Worm (Caenorhabditis elegans) whole organism, mixed stage, embryonic: ENCODE measurements around the gene rpt-1.

Experiments
- M03D4.4 ChIP-seq: sonication (generic microtip); optimal IDR thresholded peaks from 2 replicates; lab custom pipeline; 2017; ENCODE audit warnings: mild to moderate bottlenecking, missing genetic modification characterization, missing compliant biosample characterization
- bed-3 ChIP-seq: fragments of 200-800 bp; sonication (Bioruptor generic); optimal IDR thresholded peaks from 3 replicates; lab custom pipeline; 2018; ENCODE audit warnings: mild to moderate bottlenecking, missing genetic modification characterization, moderate library complexity, missing compliant biosample characterization
- blmp-1 ChIP-seq: fragments of 150-350 bp; optimal IDR thresholded peaks from 2 replicates; lab custom pipeline; 2014; ENCODE audit warnings: missing biosample characterization, missing genetic modification characterization
- ceh-43 ChIP-seq: fragments of 200-800 bp; sonication (Bioruptor generic); optimal IDR thresholded peaks from 2 replicates; lab custom pipeline; 2018; ENCODE audit warnings: mild to moderate bottlenecking, missing genetic modification characterization, moderate library complexity, missing compliant biosample characterization
- ceh-83 ChIP-seq: fragments of 200-800 bp; sonication (Bioruptor generic); optimal IDR thresholded peaks from 2 replicates; lab custom pipeline; 2018; ENCODE audit warnings: mild to moderate bottlenecking, missing genetic modification characterization, missing compliant biosample characterization
- ces-1 ChIP-seq: fragments of 150-350 bp; optimal IDR thresholded peaks from 2 replicates; lab custom pipeline; 2014; ENCODE audit warnings: missing biosample characterization, missing genetic modification reagents, missing genetic modification characterization
- cnd-1 ChIP-seq: fragments of 200-800 bp; sonication (Bioruptor generic); optimal IDR thresholded peaks from 2 replicates; lab custom pipeline; 2018; ENCODE audit warnings: mild to moderate bottlenecking, missing genetic modification characterization, missing compliant biosample characterization
- elt-1 ChIP-seq: sonication (generic microtip); optimal IDR thresholded peaks from 2 replicates; lab custom pipeline; 2017; ENCODE audit warnings: missing genetic modification characterization, mild to moderate bottlenecking, missing compliant biosample characterization, antibody characterized with exemption, moderate library complexity, borderline replicate concordance; ENCODE audit not compliant: insufficient read depth
- elt-3 ChIP-seq: fragments of 150-350 bp; optimal IDR thresholded peaks from 2 replicates; lab custom pipeline; 2014; ENCODE audit warnings: missing biosample characterization, missing genetic modification characterization
- flh-1 ChIP-seq: fragments of 200-800 bp; sonication (Bioruptor generic); optimal IDR thresholded peaks from 2 replicates; lab custom pipeline; 2018; ENCODE audit warnings: mild to moderate bottlenecking, missing genetic modification characterization, moderate library complexity, missing compliant biosample characterization
- ham-2 ChIP-seq: fragments of 200-800 bp; sonication (Bioruptor generic); optimal IDR thresholded peaks from 2 replicates; lab custom pipeline; 2018; ENCODE audit warnings: mild to moderate bottlenecking, missing genetic modification characterization, missing compliant biosample characterization
- hlh-1 ChIP-seq: fragments of 150-350 bp; optimal IDR thresholded peaks from 2 replicates; lab custom pipeline; 2014; ENCODE audit warnings: missing biosample characterization, missing genetic modification reagents, missing genetic modification characterization
- lin-13 ChIP-seq: fragments of 150-350 bp; optimal IDR thresholded peaks from 2 replicates; lab custom pipeline; 2014; ENCODE audit warnings: missing biosample characterization, missing genetic modification characterization
- lin-32 ChIP-seq: fragments of 200-800 bp; sonication (Bioruptor generic); optimal IDR thresholded peaks from 2 replicates; lab custom pipeline; 2018; ENCODE audit warnings: mild to moderate bottlenecking, missing genetic modification characterization, missing compliant biosample characterization
- lsy-2 ChIP-seq: fragments of 150-350 bp; optimal IDR thresholded peaks from 2 replicates; lab custom pipeline; 2014; ENCODE audit warnings: missing biosample characterization, missing genetic modification characterization
- mab-5 ChIP-seq: fragments of 150-350 bp; optimal IDR thresholded peaks from 2 replicates; lab custom pipeline; 2014; ENCODE audit warnings: missing biosample characterization, missing genetic modification characterization
- mep-1 ChIP-seq: fragments of 150-350 bp; optimal IDR thresholded peaks from 2 replicates; lab custom pipeline; 2017; ENCODE audit warnings: missing biosample characterization, missing genetic modification reagents, missing genetic modification characterization, inconsistent platforms
- mls-2 ChIP-seq: sonication (generic microtip); optimal IDR thresholded peaks from 2 replicates; lab custom pipeline; 2016; ENCODE audit warnings: mild to moderate bottlenecking, missing genetic modification characterization, moderate library complexity, missing compliant biosample characterization
- nhr-12 ChIP-seq: fragments of 150-350 bp; optimal IDR thresholded peaks from 2 replicates; lab custom pipeline; 2014; ENCODE audit warnings: missing biosample characterization, missing genetic modification characterization
- nhr-2 ChIP-seq: fragments of 150-350 bp; optimal IDR thresholded peaks from 2 replicates; lab custom pipeline; 2014; ENCODE audit warnings: missing biosample characterization, missing genetic modification characterization
- nhr-237 ChIP-seq: fragments of 150-350 bp; optimal IDR thresholded peaks from 2 replicates; lab custom pipeline; 2014; ENCODE audit warnings: missing biosample characterization, missing genetic modification characterization
- nhr-28 ChIP-seq: fragments of 150-350 bp; optimal IDR thresholded peaks from 2 replicates; lab custom pipeline; 2014; ENCODE audit warnings: missing biosample characterization, missing genetic modification characterization
- nhr-76 ChIP-seq: sonication (generic microtip); optimal IDR thresholded peaks from 2 replicates; lab custom pipeline; 2017; ENCODE audit warnings: missing biosample characterization, missing genetic modification characterization
- pha-4 ChIP-seq: fragments of 150-350 bp; optimal IDR thresholded peaks from 2 replicates; lab custom pipeline; 2018; ENCODE audit warnings: missing biosample characterization, missing genetic modification reagents, missing genetic modification characterization
- sem-2 ChIP-seq: fragments of 200-800 bp; sonication (Bioruptor generic); optimal IDR thresholded peaks from 2 replicates; lab custom pipeline; 2018; ENCODE audit warnings: mild to moderate bottlenecking, missing genetic modification characterization, missing compliant biosample characterization
- snpc-4 ChIP-seq: fragments of 150-350 bp; optimal IDR thresholded peaks from 2 replicates; lab custom pipeline; 2014; ENCODE audit warnings: missing biosample characterization, missing genetic modification characterization
- sptf-1 ChIP-seq: sonication (generic microtip); optimal IDR thresholded peaks from 2 replicates; lab custom pipeline; 2017; ENCODE audit warnings: mild to moderate bottlenecking, missing genetic modification characterization, moderate library complexity, missing compliant biosample characterization
- tbx-8 ChIP-seq: fragments of 200-800 bp; sonication (Bioruptor generic); optimal IDR thresholded peaks from 2 replicates; lab custom pipeline; 2018; ENCODE audit warnings: mild to moderate bottlenecking, missing genetic modification characterization, moderate library complexity, missing compliant biosample characterization
- unc-120 ChIP-seq: sonication (generic microtip); optimal IDR thresholded peaks from 2 replicates; lab custom pipeline; 2017; ENCODE audit warnings: missing genetic modification characterization, missing compliant biosample characterization; ENCODE audit not compliant: poor library complexity, severe bottlenecking
- unc-62 ChIP-seq: fragments of 150-350 bp; optimal IDR thresholded peaks from 2 replicates; lab custom pipeline; 2014; ENCODE audit warnings: missing biosample characterization, missing genetic modification reagents, missing genetic modification characterization
- zip-8 ChIP-seq: fragments of 150-350 bp; optimal IDR thresholded peaks from 2 replicates; lab custom pipeline; 2014; ENCODE audit warnings: missing biosample characterization, missing genetic modification characterization
- ztf-11 ChIP-seq: fragments of 150-350 bp; optimal IDR thresholded peaks from 2 replicates; lab custom pipeline; 2014; ENCODE audit warnings: missing biosample characterization, missing genetic modification characterization

Gene rpt-1

ce11 chrV:11958343-11959291 is 23.6 kb downstream of the rpt-1 start, which contains the start of gene F58H1.5:
F58H1.5 (plus strand) TSS chrV:11958393.
- TF ChIP-seq unc-120 (tag; lab: Kevin White, UChicago): peak; percentile 54
- TF ChIP-seq ztf-11: no peak
- peak; percentile 1 for TF ChIP-seq unc-62 (GFP tag; lab: Kevin White, UChicago)
- peak; percentile 71 for TF ChIP-seq ces-1 (GFP tag; lab: Kevin White, UChicago)
- TF ChIP-seq cnd-1: no peak
- TF ChIP-seq hlh-1 (tag; lab: Kevin White, UChicago): peak; percentile 98
- peak; percentile 60 for TF ChIP-seq nhr-2 (tag; lab: Kevin White, UChicago)
- TF ChIP-seq elt-3 (tag; lab: Kevin White, UChicago): no peak
- TF ChIP-seq, all 35 proteins: peak for 5

DNA sequence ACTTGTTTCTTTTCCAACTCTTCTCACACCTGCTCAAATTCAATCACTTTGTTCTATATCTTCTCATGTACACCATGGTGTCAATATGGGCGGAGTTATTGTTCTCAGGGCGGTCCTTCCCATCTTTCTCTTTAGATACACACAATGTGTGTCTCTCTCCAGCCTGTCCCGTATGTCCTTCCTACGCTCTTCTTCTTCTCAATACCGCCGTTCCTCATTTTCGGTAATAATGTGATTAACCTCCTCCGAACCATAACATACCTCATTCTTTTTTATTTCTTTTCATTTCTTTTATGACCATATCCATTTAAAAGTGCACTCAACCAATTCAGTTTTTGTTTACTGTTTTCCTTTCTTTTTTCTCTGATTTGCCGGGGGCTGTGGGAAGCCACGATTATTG is 26.6 kb downstream of the rpt-1 start:
- TF ChIP-seq ham-2 (GFP tag; lab: Kevin White, UChicago) (peak; percentile 6), pha-4 (tag; lab: Kevin White, UChicago) (no peak), ces-1 (GFP tag; lab: Kevin White, UChicago) (peak; percentile 78)
- TF ChIP-seq, all 35 proteins: peak for 2

DNA sequence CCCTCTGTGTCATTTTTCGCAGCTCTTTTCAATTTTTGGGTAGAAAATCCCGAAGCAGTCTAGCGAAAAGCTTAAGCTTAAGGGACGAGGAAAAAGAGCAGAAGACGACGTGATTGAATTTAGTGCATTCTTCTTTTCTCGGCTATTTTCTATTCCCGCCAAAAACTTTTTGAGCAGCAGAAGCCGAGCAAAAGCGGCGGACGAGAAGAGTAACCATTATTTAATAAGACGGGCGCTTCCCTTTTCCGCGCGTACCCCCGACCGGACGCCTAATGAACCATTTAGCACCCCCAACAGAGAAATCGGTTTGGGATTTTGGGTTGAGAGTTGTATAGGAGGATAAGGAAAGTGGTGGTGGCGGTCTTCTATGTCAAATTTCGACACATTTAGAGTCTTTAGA is 28.6 kb downstream of the rpt-1 start:
- TF ChIP-seq nhr-76 (no peak), mep-1 (tag; lab: Kevin White, UChicago) (no peak), unc-120 (tag; lab: Kevin White, UChicago) (no peak), lsy-2 (tag; lab: Kevin White, UChicago) (no peak), ztf-11 (no peak), ceh-43 (GFP tag; lab: Kevin White, UChicago) (no peak), sem-2 (no peak), ces-1 (GFP tag; lab: Kevin White, UChicago) (peak; percentile 98), hlh-1 (tag; lab: Kevin White, UChicago) (no peak)

DNA sequence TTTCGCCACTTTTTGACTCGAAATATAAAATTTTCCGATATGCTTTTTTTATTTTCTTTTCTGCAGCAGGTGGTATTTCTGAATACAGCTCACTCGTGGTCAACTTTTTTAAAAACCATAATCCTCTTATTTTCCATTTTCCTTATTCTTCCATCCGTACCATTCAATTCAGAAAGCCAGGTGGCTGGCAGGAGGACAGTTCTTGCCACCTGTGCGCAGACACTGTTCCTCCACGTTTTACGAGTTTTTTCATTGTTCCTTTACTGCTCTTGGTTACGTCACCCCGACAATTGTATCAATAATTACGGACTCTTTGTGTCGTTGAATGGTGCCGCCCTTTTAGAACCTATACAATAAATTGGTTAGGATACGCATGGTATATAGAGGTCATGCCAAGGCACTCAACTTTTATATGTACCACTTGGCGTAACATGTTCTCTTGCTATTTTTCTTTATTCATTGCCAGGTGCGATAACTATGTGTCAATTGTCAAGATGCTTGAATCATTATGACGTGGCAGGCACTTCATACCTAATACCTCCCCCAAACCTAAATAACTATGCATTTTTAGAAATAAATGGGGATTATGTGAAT is 29.2 kb downstream of the rpt-1 start:
- TF ChIP-seq zip-8 (peak; percentile 54), cnd-1 (peak; percentile 7), elt-3 (tag; lab: Kevin White, UChicago) (no peak), lin-32 (peak; percentile 94), ztf-11 (no peak), nhr-2 (tag; lab: Kevin White, UChicago) (peak; percentile 96), ceh-83 (no peak)

- TF ChIP-seq bed-3 (GFP tag; lab: Kevin White, UChicago) (no peak), hlh-1 (tag; lab: Kevin White, UChicago) (no peak), tbx-8 (no peak), unc-62 (GFP tag; lab: Kevin White, UChicago) (no peak), mls-2 (tag; lab: Kevin White, UChicago) (no peak), M03D4.4 (no peak), blmp-1 (tag; lab: Kevin White, UChicago) (no peak), nhr-28 (tag; lab: Kevin White, UChicago) (no peak), ham-2 (GFP tag; lab: Kevin White, UChicago) (no peak), mep-1 (tag; lab: Kevin White, UChicago) (no peak), lin-13 (tag; lab: Kevin White, UChicago) (no peak), elt-3 (tag; lab: Kevin White, UChicago) (no peak)
Observed at ce11 chrV:11951227-11951626, 31.0 kb downstream of the rpt-1 start.

DNA sequence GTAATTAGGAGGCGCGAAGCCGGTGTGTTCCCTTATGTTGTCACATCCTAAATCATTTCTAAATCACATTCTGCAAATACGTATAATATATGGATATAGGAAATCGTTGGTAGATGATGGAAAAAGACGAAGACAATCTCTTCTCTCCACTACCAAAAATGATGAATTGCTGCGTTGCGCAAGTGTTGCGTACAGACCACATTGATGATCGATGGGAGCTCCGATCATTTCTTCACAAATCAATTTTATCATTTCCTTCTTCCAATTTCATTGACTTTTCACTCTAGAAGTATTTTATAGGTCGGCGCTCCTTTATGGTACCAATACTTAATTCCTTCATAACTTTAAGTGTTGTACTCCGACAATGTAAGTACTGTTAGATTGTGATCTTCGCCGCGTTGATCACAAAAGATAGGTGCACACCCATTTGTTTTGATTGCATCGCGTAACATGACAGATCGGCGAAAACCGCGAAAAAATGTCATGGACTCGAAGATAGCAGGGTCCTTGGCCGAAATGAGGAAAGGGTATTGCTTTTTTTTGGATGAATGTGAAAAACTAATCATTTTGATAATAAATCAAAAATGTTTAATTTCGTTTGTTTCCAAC is 32.6 kb downstream of the rpt-1 start:
- TF ChIP-seq nhr-12 (tag; lab: Kevin White, UChicago): no peak
- no peak for TF ChIP-seq sem-2
- TF ChIP-seq elt-1 (tag; lab: Kevin White, UChicago): peak; percentile 93
- TF ChIP-seq unc-62 (GFP tag; lab: Kevin White, UChicago): peak; percentile 12
- no peak for TF ChIP-seq cnd-1
- TF ChIP-seq mls-2 (tag; lab: Kevin White, UChicago): no peak
- no peak for TF ChIP-seq hlh-1 (tag; lab: Kevin White, UChicago)
- TF ChIP-seq ztf-11: no peak
- no peak for TF ChIP-seq blmp-1 (tag; lab: Kevin White, UChicago)
- TF ChIP-seq lsy-2 (tag; lab: Kevin White, UChicago): no peak
- no peak for TF ChIP-seq flh-1 (GFP tag; lab: Kevin White, UChicago)
- no peak for TF ChIP-seq elt-3 (tag; lab: Kevin White, UChicago)
- no peak for TF ChIP-seq ham-2 (GFP tag; lab: Kevin White, UChicago)
- peak; percentile 29 for TF ChIP-seq nhr-2 (tag; lab: Kevin White, UChicago)
- no peak for TF ChIP-seq tbx-8
- no peak for TF ChIP-seq mab-5 (tag; lab: Kevin White, UChicago)
- TF ChIP-seq nhr-28 (tag; lab: Kevin White, UChicago): no peak
- peak; percentile 81 for TF ChIP-seq zip-8
- TF ChIP-seq sptf-1: no peak
- TF ChIP-seq bed-3 (GFP tag; lab: Kevin White, UChicago): no peak
- no peak for TF ChIP-seq snpc-4 (tag; lab: Kevin White, UChicago)
- no peak for TF ChIP-seq unc-120 (tag; lab: Kevin White, UChicago)
- no peak for TF ChIP-seq ces-1 (GFP tag; lab: Kevin White, UChicago)
- TF ChIP-seq nhr-76: no peak
- no peak for TF ChIP-seq nhr-237 (tag; lab: Kevin White, UChicago)
- TF ChIP-seq M03D4.4: no peak
